Fruit fly (Drosophila melanogaster): Measurements from ENCODE around the gene RpS10b.

Gene RpS10b

dm6 chrX:19642819-19643504, 45.1 kb downstream of the RpS10b start, which contains the start of the genes CG12237 and Sec61gamma:
TSS of gene CG12237 (minus strand) at chrX:19642869.
TSS of gene Sec61gamma (plus strand) at chrX:19643327.
- TF ChIP-seq lz (GFP tag; optimal IDR thresholded peaks at IDR 0.05) (no peak), CG10631 (GFP tag; optimal IDR thresholded peaks at IDR 0.05) (no peak), CG6163 (GFP tag; IDR thresholded peaks at IDR 0.05) (peak; percentile 34; the same call in 1 of the 3 replicates), Sox102F (GFP tag; optimal IDR thresholded peaks at IDR 0.05) (no peak), fkh (GFP tag; optimal IDR thresholded peaks at IDR 0.05) (no peak), Eip78C (GFP tag) (peak; percentile 68), cyc (GFP tag; optimal IDR thresholded peaks at IDR 0.05) (no peak), CG1621 (tag; optimal IDR thresholded peaks at IDR 0.05) (peak; percentile 3), pdm3 (GFP tag; optimal IDR thresholded peaks at IDR 0.05) (no peak), CG10669 (GFP tag; optimal IDR thresholded peaks at IDR 0.05) (no peak), CG31627 (GFP tag; optimal IDR thresholded peaks at IDR 0.05) (peak; percentile 21), eg (GFP tag; IDR thresholded peaks at IDR 0.05) (0 out of 3 replicates have a peak, but pooled peaks have one; percentile 8), Eip93F (GFP tag; optimal IDR thresholded peaks at IDR 0.05) (no peak), Met (GFP tag; optimal IDR thresholded peaks at IDR 0.05) (no peak), CG3032 (tag; optimal IDR thresholded peaks at IDR 0.05) (no peak), CG11902 (GFP tag; optimal IDR thresholded peaks at IDR 0.05) (no peak), Sox14 (GFP tag; optimal IDR thresholded peaks at IDR 0.05) (peak; percentile 61), net (GFP tag; optimal IDR thresholded peaks at IDR 0.05) (no peak), achi (GFP tag; optimal IDR thresholded peaks at IDR 0.05) (peak; percentile 100)

DNA sequence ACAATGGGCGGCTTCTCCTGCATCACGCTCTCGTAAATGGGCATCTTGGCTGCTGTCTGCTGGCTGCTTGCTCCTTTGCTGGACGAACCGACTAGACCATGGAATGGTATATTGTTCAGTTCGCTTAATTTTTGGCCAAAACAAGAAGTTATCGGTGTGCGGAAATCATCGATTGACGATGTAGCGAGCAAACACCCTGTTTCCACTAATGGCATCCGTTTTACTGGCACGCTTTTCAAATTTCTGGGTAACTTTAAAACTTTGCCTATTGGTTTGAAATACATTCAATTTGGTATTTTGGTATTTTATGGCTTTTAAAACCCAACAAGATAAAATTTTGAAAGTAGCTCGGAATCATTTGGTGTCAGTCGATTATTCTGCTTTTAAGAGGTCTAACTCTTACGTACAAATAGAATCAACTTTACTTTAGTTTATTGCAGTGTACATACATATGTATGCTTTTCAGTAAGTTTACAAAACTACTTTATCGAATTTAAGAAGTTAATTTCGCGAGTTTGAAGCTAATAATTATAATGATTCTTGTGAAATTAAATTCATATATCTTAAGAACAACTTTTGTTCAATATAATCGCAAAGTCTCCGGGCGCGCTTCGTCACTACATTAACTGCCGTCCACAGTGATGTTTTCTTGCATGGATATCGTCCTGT, 48.2 kb downstream of the RpS10b start, which contains the start of gene Arp10:
Arp10 (minus strand) TSS at position 304 of the 669 bp plus-strand sequence.
- TF ChIP-seq CG31627 (GFP tag; optimal IDR thresholded peaks at IDR 0.05) (peak; percentile 26), eg (GFP tag; IDR thresholded peaks at IDR 0.05) (no peak), CG3032 (tag; optimal IDR thresholded peaks at IDR 0.05) (peak; percentile 12), CG6792 (GFP tag; optimal IDR thresholded peaks at IDR 0.05) (no peak), esn (GFP tag; optimal IDR thresholded peaks at IDR 0.05) (peak; percentile 17), achi (GFP tag; optimal IDR thresholded peaks at IDR 0.05) (peak; percentile 28), vri (GFP tag; optimal IDR thresholded peaks at IDR 0.05) (no peak), Hr4 (GFP tag; optimal IDR thresholded peaks at IDR 0.05) (peak; percentile 30), CG32006 (GFP tag; optimal IDR thresholded peaks at IDR 0.05) (no peak), topi (GFP tag; optimal IDR thresholded peaks at IDR 0.05) (peak; percentile 5), CG8319 (GFP tag; optimal IDR thresholded peaks at IDR 0.05) (no peak), Eip78C (GFP tag) (peak; percentile 55), Ets96B (tag; optimal IDR thresholded peaks at IDR 0.05) (peak; percentile 7), Sox102F (GFP tag; optimal IDR thresholded peaks at IDR 0.05) (no peak), CG8119 (GFP tag; IDR thresholded peaks at IDR 0.05) (no peak), CG7368 (GFP tag; optimal IDR thresholded peaks at IDR 0.05) (no peak), pdm3 (GFP tag; optimal IDR thresholded peaks at IDR 0.05) (no peak)
